Worm (Caenorhabditis elegans): ENCODE measurements around the gene Y39A1A.24.

Gene Y39A1A.24

DNA sequence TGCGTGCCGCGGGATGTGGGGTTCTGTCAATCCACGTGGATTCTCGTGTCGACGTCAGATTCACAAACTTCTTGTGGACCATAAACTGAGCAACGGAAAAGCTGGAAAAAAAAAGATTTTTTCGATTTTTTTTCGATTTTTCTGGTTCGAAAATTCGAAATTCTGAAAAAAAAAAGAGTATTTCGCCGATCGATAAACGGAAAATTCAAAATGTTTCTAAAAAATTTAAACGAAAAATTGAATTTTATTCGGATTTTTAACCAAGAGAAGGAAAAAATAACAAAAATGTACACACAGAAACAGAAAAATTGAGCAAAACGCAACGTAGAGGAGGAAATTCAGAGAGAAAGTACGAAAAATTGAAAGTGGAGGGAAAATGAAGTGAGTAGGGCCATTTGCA, 16.0 kb upstream of the Y39A1A.24 start, which contains the start of gene Y39A1A.3:
TSS of gene Y39A1A.3 (minus strand) at position 101 of the 400 bp plus-strand sequence.
- TF ChIP-seq ceh-6 (GFP tag; optimal IDR thresholded peaks at IDR 0.05) = no peak
- no peak for TF ChIP-seq ref-2 (tag; optimal IDR thresholded peaks at IDR 0.05)
- no peak for TF ChIP-seq pha-2 (tag; optimal IDR thresholded peaks at IDR 0.05)
- no peak for TF ChIP-seq pros-1 (tag; optimal IDR thresholded peaks at IDR 0.05)
- no peak for TF ChIP-seq Y22D7AL.16 (tag; optimal IDR thresholded peaks at IDR 0.05)
- TF ChIP-seq hlh-30 (tag; optimal IDR thresholded peaks at IDR 0.05; ENCODE audit: insufficient read depth) = no peak
- no peak for TF ChIP-seq lin-11 (tag; optimal IDR thresholded peaks at IDR 0.05)
- no peak for TF ChIP-seq tbx-2 (tag; optimal IDR thresholded peaks at IDR 0.05)
- no peak for TF ChIP-seq elt-2 (tag; optimal IDR thresholded peaks at IDR 0.05)
- no peak for TF ChIP-seq pat-9 (tag; optimal IDR thresholded peaks at IDR 0.05)

DNA sequence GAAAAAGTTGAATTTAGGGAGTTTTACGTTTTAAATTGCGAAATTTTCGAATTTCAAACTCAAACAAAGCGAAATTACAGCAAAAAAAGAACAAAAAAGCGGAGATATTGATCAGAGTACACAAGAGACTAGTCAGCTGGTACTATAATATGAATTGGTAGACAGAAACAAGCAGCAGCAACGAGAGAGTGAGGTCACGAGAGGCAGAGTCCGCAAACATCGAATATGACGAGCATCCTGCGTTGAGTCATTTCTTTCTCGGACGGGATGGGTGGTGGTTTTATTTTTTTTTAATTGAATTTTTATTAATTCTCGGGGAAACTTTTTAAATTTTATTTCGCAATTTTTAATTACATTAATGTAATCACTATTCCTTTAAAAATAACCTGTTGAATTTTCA, 12.7 kb upstream of the Y39A1A.24 start:
- TF ChIP-seq K09A11.1 (tag; optimal IDR thresholded peaks at IDR 0.05; ENCODE audit: insufficient read depth) = no peak
- TF ChIP-seq tbx-2 (tag; optimal IDR thresholded peaks at IDR 0.05) = no peak
- TF ChIP-seq pros-1 (tag; optimal IDR thresholded peaks at IDR 0.05) = no peak
- no peak for TF ChIP-seq hlh-15 (tag; optimal IDR thresholded peaks at IDR 0.05)
- no peak for TF ChIP-seq pax-1 (tag; optimal IDR thresholded peaks at IDR 0.05)
- TF ChIP-seq unc-42 (tag; optimal IDR thresholded peaks at IDR 0.05) = peak; percentile 34
- TF ChIP-seq ceh-6 (GFP tag; optimal IDR thresholded peaks at IDR 0.05) = no peak
- TF ChIP-seq ceh-18 (tag; optimal IDR thresholded peaks at IDR 0.05) = peak; percentile 5
- TF ChIP-seq ceh-14 (tag; optimal IDR thresholded peaks at IDR 0.05) = peak; percentile 4
- TF ChIP-seq T23F11.4 (GFP tag; optimal IDR thresholded peaks at IDR 0.05) = no peak
- TF ChIP-seq ceh-31 (tag; optimal IDR thresholded peaks at IDR 0.05) = peak; percentile 45
- no peak for TF ChIP-seq elt-4 (tag; optimal IDR thresholded peaks at IDR 0.05)
- TF ChIP-seq hlh-30 (tag; optimal IDR thresholded peaks at IDR 0.05; ENCODE audit: insufficient read depth) = peak; percentile 98
- peak; percentile 11 for TF ChIP-seq nfya-1 (tag; optimal IDR thresholded peaks at IDR 0.05)
- no peak for TF ChIP-seq Y22D7AL.16 (tag; optimal IDR thresholded peaks at IDR 0.05)

DNA sequence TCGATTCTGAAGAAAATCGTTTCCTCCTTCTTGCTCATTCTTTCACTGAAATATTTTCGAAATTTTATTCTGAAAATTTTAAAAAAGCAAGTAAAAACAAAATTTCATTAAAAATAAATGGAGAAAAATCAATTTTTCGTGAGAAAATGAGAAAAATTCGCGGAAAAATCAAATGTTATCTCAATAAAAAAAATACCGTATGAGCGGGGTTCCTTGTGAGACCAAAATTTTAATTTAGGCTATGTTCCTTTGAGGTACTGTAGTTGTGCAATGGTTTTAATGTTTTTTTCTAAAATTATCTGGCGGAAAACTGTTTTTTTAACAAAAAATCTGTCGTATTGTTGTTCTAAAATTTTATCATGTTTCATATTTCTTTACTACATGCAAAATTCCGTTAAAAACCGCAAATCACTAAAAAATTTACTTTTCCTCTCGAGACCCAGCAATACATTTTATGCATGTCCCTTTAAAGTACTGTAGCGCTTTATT, 12.3 kb upstream of the Y39A1A.24 start, which contains the start of gene epg-6:
TSS of gene epg-6 (minus strand) at position 51 of the 489 bp plus-strand sequence.
- no peak for TF ChIP-seq sox-2 (GFP tag; IDR thresholded peaks at IDR 0.05)
- no peak for TF ChIP-seq fax-1 (tag; optimal IDR thresholded peaks at IDR 0.05)
- TF ChIP-seq elt-2 (tag; optimal IDR thresholded peaks at IDR 0.05) = no peak
- no peak for TF ChIP-seq dmd-4 (tag; optimal IDR thresholded peaks at IDR 0.05; ENCODE audit: borderline replicate concordance)
- TF ChIP-seq pqm-1 (tag; optimal IDR thresholded peaks at IDR 0.05) = no peak
- TF ChIP-seq pag-3 (tag; optimal IDR thresholded peaks at IDR 0.05; ENCODE audit: borderline replicate concordance) = no peak
- TF ChIP-seq hlh-30 (tag; optimal IDR thresholded peaks at IDR 0.05; ENCODE audit: insufficient read depth) = no peak
- TF ChIP-seq Y22D7AL.16 (tag; optimal IDR thresholded peaks at IDR 0.05) = no peak

DNA sequence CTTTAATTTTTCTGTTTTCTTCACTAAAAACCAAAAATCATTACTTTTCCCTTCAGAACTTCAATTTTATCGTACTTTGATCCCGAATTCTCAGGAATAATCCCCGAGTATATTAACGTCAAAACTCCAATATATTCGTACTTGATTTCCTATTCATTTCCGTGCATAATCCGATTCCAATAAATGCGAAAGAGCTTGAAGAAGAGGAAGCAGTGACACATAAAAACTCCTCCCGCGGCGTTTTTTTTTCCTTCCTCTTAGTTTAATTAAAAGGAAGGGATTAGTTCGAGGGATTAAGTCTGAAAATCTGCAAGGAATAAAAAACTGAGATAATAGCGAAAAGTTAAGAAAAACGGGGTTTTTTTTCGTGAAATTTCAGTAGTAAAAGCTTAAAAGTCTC, 11.5 kb upstream of the Y39A1A.24 start:
- no peak for TF ChIP-seq ceh-6 (GFP tag; optimal IDR thresholded peaks at IDR 0.05)
- TF ChIP-seq che-1 (tag; optimal IDR thresholded peaks at IDR 0.05) = no peak
- TF ChIP-seq madf-2 (tag; optimal IDR thresholded peaks at IDR 0.05) = no peak
- TF ChIP-seq hlh-13 (GFP tag; optimal IDR thresholded peaks at IDR 0.05) = no peak
- TF ChIP-seq ceh-31 (tag; optimal IDR thresholded peaks at IDR 0.05) = no peak

DNA sequence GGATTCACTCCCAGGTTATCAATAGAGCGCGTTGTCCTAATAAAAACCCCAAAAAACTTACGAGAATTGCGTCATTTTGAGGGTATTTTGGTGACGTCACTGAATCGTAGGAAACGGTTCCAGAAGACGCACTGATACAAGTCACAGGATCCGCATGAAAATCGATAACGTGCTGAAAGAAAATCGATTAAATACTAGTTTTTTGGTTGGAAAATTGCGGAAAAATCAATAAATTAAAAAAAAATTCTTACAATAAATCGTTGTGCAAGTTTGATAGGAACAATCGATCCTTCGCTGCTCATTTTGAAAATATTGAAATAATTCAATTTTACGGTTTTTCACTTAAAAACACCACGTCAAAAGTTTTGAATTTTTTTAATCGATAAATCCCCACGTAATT, 9.2 kb upstream of the Y39A1A.24 start, which contains the start of gene Y39A1A.2:
TSS of gene Y39A1A.2 (minus strand) at position 319 of the 400 bp plus-strand sequence.
- no peak for TF ChIP-seq pat-9 (tag; optimal IDR thresholded peaks at IDR 0.05)
- no peak for TF ChIP-seq K09A11.1 (tag; optimal IDR thresholded peaks at IDR 0.05; ENCODE audit: insufficient read depth)
- no peak for TF ChIP-seq ceh-48 (tag; optimal IDR thresholded peaks at IDR 0.05)
- TF ChIP-seq hlh-6 (tag; optimal IDR thresholded peaks at IDR 0.05) = no peak
- TF ChIP-seq unc-3 (GFP tag; conservative IDR thresholded peaks at IDR 0.05) = no peak
- no peak for TF ChIP-seq unc-3 (tag; optimal IDR thresholded peaks at IDR 0.05)
- no peak for TF ChIP-seq ceh-22 (tag; optimal IDR thresholded peaks at IDR 0.05)
- TF ChIP-seq dmd-4 (tag; optimal IDR thresholded peaks at IDR 0.05; ENCODE audit: borderline replicate concordance) = no peak
- TF ChIP-seq C08G9.2 (tag; optimal IDR thresholded peaks at IDR 0.05) = no peak
- TF ChIP-seq pha-2 (tag; optimal IDR thresholded peaks at IDR 0.05) = no peak
- TF ChIP-seq mec-3 (tag; optimal IDR thresholded peaks at IDR 0.05; ENCODE audit: borderline replicate concordance) = no peak
- TF ChIP-seq lin-11 (tag; optimal IDR thresholded peaks at IDR 0.05) = no peak
- TF ChIP-seq ceh-2 (tag; optimal IDR thresholded peaks at IDR 0.05) = no peak

Data from whole organism, late embryonic.